Fruit fly (Drosophila melanogaster) whole organism, embryonic: ENCODE results near the gene CG42296.

Experiments
- Adf1 ChIP-seq: fragments of 200-800 bp; sonication (Bioruptor generic); IDR thresholded peaks from 2 replicates; pipeline ENCODE4 v1.3.6; 2022; ENCODE audit warnings: missing biosample characterization, missing genetic modification characterization
- Awh ChIP-seq: fragments of 200-800 bp; sonication (Bioruptor generic); IDR thresholded peaks from 2 replicates; pipeline ENCODE4, ENCODE4 v1.3.6; 2022; ENCODE audit warnings: missing biosample characterization, missing genetic modification characterization
- Bteb2 ChIP-seq: fragments of 200-800 bp; sonication (Bioruptor generic); optimal IDR thresholded peaks from 2 replicates; lab custom pipeline; 2016; ENCODE audit warnings: missing biosample characterization, missing genetic modification characterization
- CG10147 ChIP-seq: fragments of 200-800 bp; sonication (Bioruptor generic); optimal IDR thresholded peaks from 2 replicates; lab custom pipeline; 2019; ENCODE audit warnings: missing biosample characterization, mild to moderate bottlenecking, missing genetic modification characterization, moderate library complexity
- CG10267 ChIP-seq: fragments of 200-800 bp; sonication (Bioruptor generic); optimal IDR thresholded peaks from 2 replicates; lab custom pipeline; 2018; ENCODE audit warnings: missing biosample characterization, mild to moderate bottlenecking, missing genetic modification characterization, moderate library complexity
- CG11247 ChIP-seq: fragments of 200-800 bp; sonication (Bioruptor generic); IDR thresholded peaks from 2 replicates; pipeline ENCODE4 v1.3.6; 2022; ENCODE audit warnings: missing biosample characterization, missing genetic modification characterization
- CG11560 ChIP-seq: fragments of 200-800 bp; sonication (Bioruptor generic); IDR thresholded peaks from 3 replicates; pipeline ENCODE4 v1.3.6; 2022; ENCODE audit warnings: missing biosample characterization, missing genetic modification characterization
- CG12219 ChIP-seq: fragments of 200-800 bp; sonication (Bioruptor generic); optimal IDR thresholded peaks from 3 replicates; lab custom pipeline; 2018; ENCODE audit warnings: missing biosample characterization, mild to moderate bottlenecking, missing genetic modification characterization
- CG13287 ChIP-seq: fragments of 200-800 bp; sonication (Bioruptor generic); IDR thresholded peaks from 2 replicates; pipeline ENCODE4 v1.3.6; 2022; ENCODE audit warnings: missing biosample characterization, missing genetic modification characterization; ENCODE audit not compliant: partially characterized antibody
- CG13424 ChIP-seq: fragments of 200-800 bp; sonication (Bioruptor generic); optimal IDR thresholded peaks from 2 replicates; lab custom pipeline; 2019; ENCODE audit warnings: missing biosample characterization, mild to moderate bottlenecking, missing genetic modification characterization, moderate library complexity
- CG14860 ChIP-seq: fragments of 200-800 bp; sonication (Bioruptor generic); IDR thresholded peaks from 3 replicates; pipeline ENCODE4 v1.3.6; 2022; ENCODE audit warnings: missing biosample characterization, missing genetic modification characterization; ENCODE audit not compliant: partially characterized antibody
- CG15011 ChIP-seq: fragments of 200-800 bp; sonication (Bioruptor generic); optimal IDR thresholded peaks from 3 replicates; lab custom pipeline; 2018; ENCODE audit warnings: missing biosample characterization, mild to moderate bottlenecking, missing genetic modification characterization
- CG16863 ChIP-seq: fragments of 200-800 bp; sonication (Bioruptor generic); optimal IDR thresholded peaks from 3 replicates; lab custom pipeline; 2016; ENCODE audit warnings: missing biosample characterization, missing genetic modification characterization
- CG17912 ChIP-seq: fragments of 200-800 bp; sonication (Bioruptor generic); optimal IDR thresholded peaks from 2 replicates; lab custom pipeline; 2018; ENCODE audit warnings: missing biosample characterization, mild to moderate bottlenecking, missing genetic modification characterization
- CG2678 ChIP-seq: fragments of 200-800 bp; sonication (Bioruptor generic); optimal IDR thresholded peaks from 3 replicates; lab custom pipeline; 2019; ENCODE audit warnings: missing biosample characterization, mild to moderate bottlenecking, missing genetic modification characterization, moderate library complexity
- CG31365 ChIP-seq: fragments of 200-800 bp; sonication (Bioruptor generic); optimal IDR thresholded peaks from 2 replicates; lab custom pipeline; 2018; ENCODE audit warnings: missing biosample characterization, mild to moderate bottlenecking, missing genetic modification characterization
- CG31388 ChIP-seq: fragments of 200-800 bp; sonication (Bioruptor generic); optimal IDR thresholded peaks from 2 replicates; lab custom pipeline; 2016; ENCODE audit warnings: missing biosample characterization, missing genetic modification characterization
- CG6654 ChIP-seq: fragments of 200-800 bp; sonication (Bioruptor generic); optimal IDR thresholded peaks from 2 replicates; lab custom pipeline; 2017; ENCODE audit warnings: missing biosample characterization, mild to moderate bottlenecking, missing genetic modification characterization
- CG6683 ChIP-seq: fragments of 200-800 bp; sonication (Bioruptor generic); optimal IDR thresholded peaks from 2 replicates; lab custom pipeline; 2017; ENCODE audit warnings: missing biosample characterization, mild to moderate bottlenecking, missing genetic modification characterization, missing genetic modification reagents
- CG7556 ChIP-seq: fragments of 200-800 bp; sonication (Bioruptor generic); optimal IDR thresholded peaks from 2 replicates; lab custom pipeline; 2017; ENCODE audit warnings: missing biosample characterization, mild to moderate bottlenecking, missing genetic modification characterization
- CG9609 ChIP-seq: fragments of 200-800 bp; sonication (Bioruptor generic); optimal IDR thresholded peaks from 3 replicates; lab custom pipeline; 2016; ENCODE audit warnings: missing biosample characterization, missing genetic modification characterization
- Dfd ChIP-seq, 2 experiments: fragments of >200 bp; optimal IDR thresholded peaks; 2 replicates each; lab custom pipeline; 2017; ENCODE audit warnings: missing biosample characterization in 2 of 2, missing genetic modification characterization in 2 of 2
- Eip74EF ChIP-seq, 2 experiments: fragments of 200-800 bp in 1 of 2; fragments of >200 bp in 1 of 2; sonication (Bioruptor generic) in 1 of 2; optimal IDR thresholded peaks; 2 replicates each; lab custom pipeline; 2017 to 2019; ENCODE audit warnings: missing biosample characterization in 2 of 2, missing genetic modification characterization in 2 of 2, mild to moderate bottlenecking in 1 of 2, moderate library complexity in 1 of 2
- Fer1 ChIP-seq: fragments of 200-800 bp; sonication (Bioruptor generic); optimal IDR thresholded peaks from 2 replicates; lab custom pipeline; 2017; ENCODE audit warnings: missing biosample characterization, mild to moderate bottlenecking, missing genetic modification characterization
- HLH4C ChIP-seq: fragments of 200-800 bp; sonication (Bioruptor generic); IDR thresholded peaks from 3 replicates; pipeline ENCODE4 v1.3.6; 2022; ENCODE audit warnings: missing biosample characterization, missing genetic modification characterization; ENCODE audit not compliant: partially characterized antibody
- Lim3 ChIP-seq: fragments of 200-800 bp; sonication (Bioruptor generic); IDR thresholded peaks from 2 replicates; pipeline ENCODE4 v1.3.6; 2022; ENCODE audit warnings: missing biosample characterization, missing genetic modification characterization
- MBD-R2 ChIP-seq: fragments of 200-800 bp; sonication (Bioruptor generic); IDR thresholded peaks from 2 replicates; pipeline ENCODE4 v1.3.6; 2022; ENCODE audit warnings: missing biosample characterization, missing genetic modification characterization
- Mrtf ChIP-seq: fragments of 200-800 bp; sonication (Bioruptor generic); IDR thresholded peaks from 3 replicates; pipeline ENCODE4 v1.3.6; 2022; ENCODE audit warnings: missing biosample characterization, missing genetic modification characterization
- Opbp ChIP-seq: fragments of 200-800 bp; sonication (Bioruptor generic); IDR thresholded peaks from 3 replicates; pipeline ENCODE4 v1.3.6; 2022; ENCODE audit warnings: missing biosample characterization, missing genetic modification characterization; ENCODE audit not compliant: partially characterized antibody
- Rfx ChIP-seq: fragments of 200-800 bp; sonication (Bioruptor generic); IDR thresholded peaks from 2 replicates; pipeline ENCODE4 v1.3.6; 2022; ENCODE audit warnings: missing biosample characterization, missing genetic modification characterization
- ac ChIP-seq: fragments of 200-800 bp; sonication (Bioruptor generic); optimal IDR thresholded peaks from 3 replicates; lab custom pipeline; 2017; ENCODE audit warnings: missing biosample characterization, mild to moderate bottlenecking, missing genetic modification characterization
- al ChIP-seq: fragments of 200-800 bp; sonication (Bioruptor generic); IDR thresholded peaks from 2 replicates; pipeline ENCODE4 v1.3.6; 2022; ENCODE audit warnings: missing biosample characterization, missing genetic modification characterization
- cg ChIP-seq: fragments of 200-800 bp; sonication (Bioruptor generic); optimal IDR thresholded peaks from 3 replicates; lab custom pipeline; 2019; ENCODE audit warnings: missing biosample characterization, mild to moderate bottlenecking, missing genetic modification characterization, moderate library complexity
- fd102C ChIP-seq: fragments of 200-800 bp; sonication (Bioruptor generic); optimal IDR thresholded peaks from 2 replicates; lab custom pipeline; 2018; ENCODE audit warnings: missing biosample characterization, mild to moderate bottlenecking, missing genetic modification characterization, moderate library complexity
- mirr ChIP-seq: fragments of 200-800 bp; sonication (Bioruptor generic); optimal IDR thresholded peaks from 3 replicates; lab custom pipeline; 2018; ENCODE audit warnings: missing biosample characterization, mild to moderate bottlenecking, missing genetic modification characterization
- nmo ChIP-seq: fragments of 200-800 bp; sonication (Bioruptor generic); optimal IDR thresholded peaks from 2 replicates; lab custom pipeline; 2018; ENCODE audit warnings: missing biosample characterization, mild to moderate bottlenecking, missing genetic modification characterization, moderate library complexity
- oc ChIP-seq: fragments of 200-800 bp; sonication (Bioruptor generic); optimal IDR thresholded peaks from 2 replicates; lab custom pipeline; 2018; ENCODE audit warnings: missing biosample characterization, mild to moderate bottlenecking, missing genetic modification characterization, moderate library complexity
- peb ChIP-seq: fragments of 200-800 bp; sonication (Bioruptor generic); IDR thresholded peaks from 2 replicates; pipeline ENCODE4 v1.3.6; 2022; ENCODE audit warnings: missing biosample characterization, missing genetic modification characterization
- prd ChIP-seq, 3 experiments: fragments of >200 bp in 2 of 3; fragments of 200-800 bp in 1 of 3; sonication (Bioruptor generic) in 1 of 3; optimal IDR thresholded peaks in 2 of 3; IDR thresholded peaks in 1 of 3; 2 replicates in 2 of 3; 3 replicates in 1 of 3; pipeline versions ENCODE4 v1.3.6 to Lab custom; 2017 to 2022; ENCODE audit warnings: missing biosample characterization in 1 of 3, missing genetic modification characterization in 1 of 3
- ranshi ChIP-seq: fragments of 200-800 bp; sonication (Bioruptor generic); IDR thresholded peaks from 2 replicates; pipeline ENCODE4 v1.3.6; 2022; ENCODE audit warnings: missing biosample characterization, missing genetic modification characterization
- rib ChIP-seq: fragments of 200-800 bp; sonication (Bioruptor generic); IDR thresholded peaks from 2 replicates; pipeline ENCODE4 v1.3.6; 2022; ENCODE audit warnings: missing biosample characterization, missing genetic modification characterization
- salm ChIP-seq: fragments of 200-800 bp; sonication (Bioruptor generic); optimal IDR thresholded peaks from 2 replicates; lab custom pipeline; 2018; ENCODE audit warnings: missing biosample characterization, mild to moderate bottlenecking, missing genetic modification characterization
- slbo ChIP-seq: fragments of 200-800 bp; sonication (Bioruptor generic); IDR thresholded peaks from 2 replicates; pipeline ENCODE4 v1.3.6; 2022; ENCODE audit warnings: missing biosample characterization, missing genetic modification characterization
- sob ChIP-seq: fragments of 200-800 bp; sonication (Bioruptor generic); IDR thresholded peaks from 2 replicates; pipeline ENCODE4 v1.3.6; 2022; ENCODE audit warnings: missing biosample characterization, missing genetic modification characterization
- sr ChIP-seq: fragments of 200-800 bp; sonication (Bioruptor generic); IDR thresholded peaks from 3 replicates; pipeline ENCODE4 v1.3.6; 2022; ENCODE audit warnings: missing biosample characterization, missing genetic modification characterization
- stc ChIP-seq: fragments of 200-800 bp; sonication (Bioruptor generic); IDR thresholded peaks from 2 replicates; pipeline ENCODE4 v1.3.6; 2022; ENCODE audit warnings: missing biosample characterization, missing genetic modification characterization
- stwl ChIP-seq: fragments of 200-800 bp; sonication (Bioruptor generic); optimal IDR thresholded peaks from 3 replicates; lab custom pipeline; 2018; ENCODE audit warnings: missing biosample characterization, mild to moderate bottlenecking, missing genetic modification characterization, moderate library complexity
- tll ChIP-seq, 2 experiments: fragments of 200-800 bp in 1 of 2; fragments of >200 bp in 1 of 2; sonication (Bioruptor generic) in 1 of 2; optimal IDR thresholded peaks; 2 replicates each; lab custom pipeline; 2017 to 2019; ENCODE audit warnings: missing biosample characterization in 2 of 2, missing genetic modification characterization in 2 of 2, mild to moderate bottlenecking in 1 of 2, moderate library complexity in 1 of 2
- unc-4 ChIP-seq: fragments of 200-800 bp; sonication (Bioruptor generic); IDR thresholded peaks from 2 replicates; pipeline ENCODE4 v1.3.6; 2022; ENCODE audit warnings: missing biosample characterization, missing genetic modification characterization; ENCODE audit not compliant: partially characterized antibody
- z ChIP-seq: fragments of 200-800 bp; sonication (Bioruptor generic); IDR thresholded peaks from 3 replicates; pipeline ENCODE4 v1.3.6; 2022; ENCODE audit warnings: missing biosample characterization, missing genetic modification characterization

CG42296 gene

dm6 chr2L:2015204-2015603 lies 20.6 kb downstream of the CG42296 start (continued):
- no peak for TF ChIP-seq Adf1
- no peak for TF ChIP-seq HLH4C (GFP tag; lab: Robert Waterston, UW)
- TF ChIP-seq CG13424 (tag; lab: Kevin White, UChicago) = no peak
- TF ChIP-seq CG17912 (GFP tag; lab: Kevin White, UChicago) = no peak
- TF ChIP-seq stwl (tag; lab: Kevin White, UChicago) = no peak
- no peak for TF ChIP-seq CG6654 (GFP tag; lab: Kevin White, UChicago)
- TF ChIP-seq CG14860 = no peak
- no peak for TF ChIP-seq CG9609 (GFP tag; lab: Kevin White, UChicago)
- 0 out of 2 replicates have a peak, but pooled peaks have one; percentile 9 for TF ChIP-seq ranshi (GFP tag; lab: Robert Waterston, UW)
- no peak for TF ChIP-seq Dfd (GFP tag; optimal IDR thresholded peaks at IDR 0.05; lab: Kevin White, UChicago)
- peak; percentile 53 for TF ChIP-seq CG2678 (tag; lab: Kevin White, UChicago)
- TF ChIP-seq peb (GFP tag; lab: Robert Waterston, UW) = no peak
- TF ChIP-seq Awh = no peak
- no peak for TF ChIP-seq Bteb2
- TF ChIP-seq CG13287 (GFP tag; lab: Robert Waterston, UW) = no peak
- TF ChIP-seq CG11560 (tag; lab: Robert Waterston, UW) = no peak
- TF ChIP-seq slbo (GFP tag; lab: Robert Waterston, UW) = peak; percentile 46; the same call in 1 of the 2 replicates
- TF ChIP-seq oc (tag; lab: Kevin White, UChicago) = no peak
- no peak for TF ChIP-seq Lim3 (GFP tag; lab: Robert Waterston, UW)
- TF ChIP-seq sr (GFP tag; lab: Robert Waterston, UW) = no peak
- TF ChIP-seq unc-4 (GFP tag; lab: Robert Waterston, UW) = no peak
- no peak for TF ChIP-seq fd102C (GFP tag; lab: Kevin White, UChicago)
- no peak for TF ChIP-seq mirr (GFP tag; lab: Kevin White, UChicago)
- no peak for TF ChIP-seq Eip74EF (GFP tag; optimal IDR thresholded peaks at IDR 0.05; lab: Kevin White, UChicago)
- no peak for TF ChIP-seq cg (GFP tag; lab: Kevin White, UChicago)
- TF ChIP-seq CG10267 (tag; lab: Kevin White, UChicago) = no peak
- peak; percentile 44 for TF ChIP-seq Fer1
- TF ChIP-seq CG7556 (GFP tag; lab: Kevin White, UChicago) = peak; percentile 13
- no peak for TF ChIP-seq CG31388 (GFP tag; lab: Kevin White, UChicago)
- no peak for TF ChIP-seq z (GFP tag; lab: Robert Waterston, UW)
- peak; percentile 55; the same call in 1 of the 2 replicates for TF ChIP-seq Rfx
- TF ChIP-seq nmo (GFP tag; lab: Kevin White, UChicago) = no peak
- TF ChIP-seq salm (tag; lab: Kevin White, UChicago) = no peak
- TF ChIP-seq al = no peak; the same call in 1 of the 2 replicates
- TF ChIP-seq stc (GFP tag; lab: Robert Waterston, UW) = 0 out of 2 replicates have a peak, but pooled peaks have one; percentile 29
- no peak for TF ChIP-seq ac (GFP tag; lab: Kevin White, UChicago)
- TF ChIP-seq tll (GFP tag; optimal IDR thresholded peaks at IDR 0.05; lab: Kevin White, UChicago) = no peak
- no peak for TF ChIP-seq MBD-R2 (GFP tag; lab: Robert Waterston, UW)
- TF ChIP-seq CG6683 (GFP tag; lab: Kevin White, UChicago) = no peak
- no peak for TF ChIP-seq rib
- TF ChIP-seq Mrtf = 0 out of 3 replicates have a peak, but pooled peaks have one; percentile 8
- TF ChIP-seq CG11247 (GFP tag; lab: Robert Waterston, UW) = no peak
- TF ChIP-seq CG31365 = no peak
- TF ChIP-seq CG10147 = peak; percentile 11
- TF ChIP-seq CG15011 (GFP tag; lab: Kevin White, UChicago) = no peak
- no peak for TF ChIP-seq CG12219
- TF ChIP-seq CG16863 (GFP tag; lab: Kevin White, UChicago) = no peak
- peak; percentile 24; the same call in 1 of the 2 replicates for TF ChIP-seq sob
- no peak for TF ChIP-seq prd (optimal IDR thresholded peaks at IDR 0.05; lab: Kevin White, UChicago)
- peak; percentile 45; the same call in 2 of the 3 replicates for TF ChIP-seq prd (GFP tag; IDR thresholded peaks at IDR 0.05; lab: Robert Waterston, UW)
- no peak for TF ChIP-seq Opbp (GFP tag; lab: Robert Waterston, UW)
